Worm (Caenorhabditis elegans) whole organism, L3 larva: ENCODE measurements around the gene ule-2.

ENCODE experiments used
- ZK546.5 ChIP-seq: sonication (generic microtip); optimal IDR thresholded peaks from 2 replicates; lab custom pipeline; 2017; ENCODE audit warnings: missing biosample characterization, missing genetic modification characterization
- aly-2 ChIP-seq: fragments of 150-350 bp; optimal IDR thresholded peaks from 2 replicates; lab custom pipeline; 2014; ENCODE audit warnings: missing biosample characterization, missing genetic modification characterization
- ama-1 ChIP-seq: fragments of 150-350 bp; optimal IDR thresholded peaks from 2 replicates; lab custom pipeline; 2018
- ceh-16 ChIP-seq: sonication (generic microtip); optimal IDR thresholded peaks from 2 replicates; lab custom pipeline; 2017; ENCODE audit warnings: missing biosample characterization, missing genetic modification characterization
- ceh-28 ChIP-seq: fragments of 150-350 bp; optimal IDR thresholded peaks from 2 replicates; lab custom pipeline; 2014; ENCODE audit warnings: missing biosample characterization, missing genetic modification reagents, missing genetic modification characterization
- ceh-82 ChIP-seq: fragments of 150-350 bp; optimal IDR thresholded peaks from 2 replicates; lab custom pipeline; 2014; ENCODE audit warnings: missing biosample characterization, missing genetic modification characterization
- ceh-9 ChIP-seq: sonication (generic microtip); optimal IDR thresholded peaks from 2 replicates; lab custom pipeline; 2018; ENCODE audit warnings: missing biosample characterization, missing genetic modification characterization
- daf-12 ChIP-seq: fragments of 150-350 bp; optimal IDR thresholded peaks from 2 replicates; lab custom pipeline; 2014; ENCODE audit warnings: missing biosample characterization, missing genetic modification reagents, missing genetic modification characterization
- egl-5 ChIP-seq: fragments of 150-350 bp; optimal IDR thresholded peaks from 2 replicates; lab custom pipeline; 2017; ENCODE audit warnings: missing biosample characterization, missing genetic modification reagents, missing genetic modification characterization, inconsistent platforms
- elt-3 ChIP-seq, 3 experiments: fragments of 150-350 bp in 1 of 3; sonication (generic microtip) in 2 of 3; optimal IDR thresholded peaks; 2 replicates in 2 of 3; 4 replicates in 1 of 3; lab custom pipeline; 2014 to 2017; ENCODE audit warnings: missing biosample characterization in 3 of 3, missing genetic modification characterization in 3 of 3
- fkh-10 ChIP-seq: sonication (generic microtip); optimal IDR thresholded peaks from 2 replicates; lab custom pipeline; 2017; ENCODE audit warnings: missing biosample characterization, missing genetic modification reagents, missing genetic modification characterization
- fkh-2 ChIP-seq: fragments of 150-350 bp; optimal IDR thresholded peaks from 2 replicates; lab custom pipeline; 2014; ENCODE audit warnings: missing biosample characterization, missing genetic modification reagents, missing genetic modification characterization
- fos-1 ChIP-seq: fragments of 150-350 bp; optimal IDR thresholded peaks from 2 replicates; lab custom pipeline; 2014; ENCODE audit warnings: missing biosample characterization, missing genetic modification characterization
- hmg-11 ChIP-seq: sonication (generic microtip); optimal IDR thresholded peaks from 2 replicates; lab custom pipeline; 2016; ENCODE audit warnings: missing genetic modification characterization, missing compliant biosample characterization
- jun-1 ChIP-seq: fragments of 150-350 bp; optimal IDR thresholded peaks from 2 replicates; lab custom pipeline; 2014; ENCODE audit warnings: missing biosample characterization, missing genetic modification reagents, missing genetic modification characterization
- lin-15B ChIP-seq: fragments of 150-350 bp; optimal IDR thresholded peaks from 2 replicates; lab custom pipeline; 2014; ENCODE audit warnings: missing biosample characterization, missing genetic modification characterization
- lin-39 ChIP-seq: fragments of 150-350 bp; optimal IDR thresholded peaks from 2 replicates; lab custom pipeline; 2018; ENCODE audit warnings: missing biosample characterization, missing genetic modification reagents, missing genetic modification characterization
- lsy-12 ChIP-seq: sonication (generic microtip); optimal IDR thresholded peaks from 2 replicates; lab custom pipeline; 2016; ENCODE audit warnings: mild to moderate bottlenecking, missing genetic modification characterization, missing compliant biosample characterization
- mml-1 ChIP-seq: fragments of 150-350 bp; sonication (generic microtip); optimal IDR thresholded peaks from 3 replicates; lab custom pipeline; 2014; ENCODE audit warnings: missing biosample characterization, missing genetic modification characterization
- nfya-1 ChIP-seq: sonication (generic microtip); optimal IDR thresholded peaks from 2 replicates; lab custom pipeline; 2017; ENCODE audit warnings: missing genetic modification characterization, mild to moderate bottlenecking, missing compliant biosample characterization, antibody characterized with exemption, moderate library complexity; ENCODE audit not compliant: insufficient read depth
- nhr-11 ChIP-seq: fragments of 150-350 bp; optimal IDR thresholded peaks from 2 replicates; lab custom pipeline; 2014; ENCODE audit warnings: missing biosample characterization, missing genetic modification characterization
- nhr-12 ChIP-seq: fragments of 150-350 bp; optimal IDR thresholded peaks from 2 replicates; lab custom pipeline; 2014; ENCODE audit warnings: missing biosample characterization, missing genetic modification characterization
- nhr-23 ChIP-seq: fragments of 150-350 bp; optimal IDR thresholded peaks from 2 replicates; lab custom pipeline; 2014; ENCODE audit warnings: missing biosample characterization, missing genetic modification reagents, missing genetic modification characterization
- nhr-237 ChIP-seq: fragments of 150-350 bp; optimal IDR thresholded peaks from 2 replicates; lab custom pipeline; 2014; ENCODE audit warnings: missing biosample characterization, missing genetic modification characterization
- nhr-25 ChIP-seq: sonication (generic microtip); optimal IDR thresholded peaks from 2 replicates; lab custom pipeline; 2017; ENCODE audit warnings: missing biosample characterization, missing genetic modification characterization
- nhr-28 ChIP-seq: fragments of 150-350 bp; optimal IDR thresholded peaks from 2 replicates; lab custom pipeline; 2014; ENCODE audit warnings: missing biosample characterization, missing genetic modification characterization
- nhr-43 ChIP-seq: sonication (generic microtip); optimal IDR thresholded peaks from 2 replicates; lab custom pipeline; 2016; ENCODE audit warnings: mild to moderate bottlenecking, missing genetic modification characterization, missing compliant biosample characterization; ENCODE audit not compliant: poor library complexity, severe bottlenecking
- nhr-67 ChIP-seq: fragments of 150-350 bp; optimal IDR thresholded peaks from 2 replicates; lab custom pipeline; 2014; ENCODE audit warnings: missing biosample characterization, missing genetic modification characterization
- nhr-76 ChIP-seq: fragments of 150-350 bp; sonication (generic microtip); optimal IDR thresholded peaks from 5 replicates; lab custom pipeline; 2014; ENCODE audit warnings: missing biosample characterization, missing genetic modification characterization
- nhr-77 ChIP-seq: fragments of 150-350 bp; optimal IDR thresholded peaks from 2 replicates; lab custom pipeline; 2014; ENCODE audit warnings: missing biosample characterization, missing genetic modification characterization
- pha-4 ChIP-seq: fragments of 150-350 bp; optimal IDR thresholded peaks from 2 replicates; lab custom pipeline; 2014; ENCODE audit warnings: missing biosample characterization, missing genetic modification reagents, missing genetic modification characterization
- pqm-1 ChIP-seq: fragments of 150-350 bp; optimal IDR thresholded peaks from 2 replicates; lab custom pipeline; 2017; ENCODE audit warnings: missing biosample characterization, missing genetic modification characterization, inconsistent platforms
- skn-1 ChIP-seq: fragments of 150-350 bp; optimal IDR thresholded peaks from 2 replicates; lab custom pipeline; 2014; ENCODE audit warnings: missing biosample characterization, missing genetic modification characterization
- snpc-4 ChIP-seq: fragments of 150-350 bp; optimal IDR thresholded peaks from 2 replicates; lab custom pipeline; 2014; ENCODE audit warnings: missing biosample characterization, missing genetic modification characterization
- tbx-2 ChIP-seq: sonication (generic microtip); optimal IDR thresholded peaks from 2 replicates; lab custom pipeline; 2016; ENCODE audit warnings: mild to moderate bottlenecking, missing genetic modification characterization, missing compliant biosample characterization
- unc-62 ChIP-seq: fragments of 150-350 bp; sonication (generic microtip); optimal IDR thresholded peaks from 4 replicates; lab custom pipeline; 2014; ENCODE audit warnings: missing biosample characterization, missing genetic modification reagents, missing genetic modification characterization
- zag-1 ChIP-seq: fragments of 150-350 bp; optimal IDR thresholded peaks from 2 replicates; lab custom pipeline; 2014; ENCODE audit warnings: missing biosample characterization, missing genetic modification characterization
- ztf-11 ChIP-seq: fragments of 150-350 bp; optimal IDR thresholded peaks from 2 replicates; lab custom pipeline; 2014; ENCODE audit warnings: missing biosample characterization, missing genetic modification characterization
- ztf-4 ChIP-seq: fragments of 150-350 bp; optimal IDR thresholded peaks from 2 replicates; lab custom pipeline; 2014; ENCODE audit warnings: missing biosample characterization, missing genetic modification characterization

Gene ule-2

DNA sequence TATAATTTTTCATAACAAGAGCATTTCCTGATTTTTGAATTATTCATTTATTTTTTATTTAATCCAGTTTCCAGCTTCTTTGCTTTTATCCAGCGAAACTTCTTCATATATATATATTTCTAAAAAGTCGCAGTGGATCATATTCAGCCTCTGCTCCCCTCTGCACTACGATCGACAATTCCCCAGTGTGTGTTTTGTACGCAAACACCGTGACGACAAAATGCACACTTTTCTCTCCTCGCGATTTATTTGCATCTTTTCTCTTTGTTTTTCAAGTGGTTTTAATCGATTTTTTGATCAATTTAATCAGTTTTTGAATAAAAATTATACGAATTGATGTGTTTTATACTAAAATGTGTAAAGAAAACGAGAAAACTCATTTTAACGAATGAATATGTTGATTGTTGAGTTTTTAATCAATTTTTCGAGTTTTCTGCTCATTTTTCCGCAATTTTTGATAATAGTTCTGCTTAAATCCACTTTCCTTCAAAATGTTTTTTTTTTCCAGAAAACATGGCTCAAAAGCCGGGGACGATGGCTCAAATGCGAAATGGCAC lies 21.7 kb downstream of the ule-2 start, which contains the start of gene Y57G11C.33:
TSS of gene Y57G11C.33 (plus strand) at position 507 of the 557 bp plus-strand sequence.
- TF ChIP-seq pha-4: peak; percentile 39
- peak; percentile 61 for TF ChIP-seq nfya-1 (tag; lab: Kevin White, UChicago)
- TF ChIP-seq snpc-4 (tag; lab: Kevin White, UChicago): peak; percentile 38
- TF ChIP-seq nhr-12 (tag; lab: Kevin White, UChicago): no peak
- TF ChIP-seq skn-1 (tag; lab: Kevin White, UChicago): no peak
- TF ChIP-seq hmg-11 (tag; lab: Kevin White, UChicago): peak; percentile 28
- TF ChIP-seq zag-1: no peak
- TF ChIP-seq lin-15B: peak; percentile 4

DNA sequence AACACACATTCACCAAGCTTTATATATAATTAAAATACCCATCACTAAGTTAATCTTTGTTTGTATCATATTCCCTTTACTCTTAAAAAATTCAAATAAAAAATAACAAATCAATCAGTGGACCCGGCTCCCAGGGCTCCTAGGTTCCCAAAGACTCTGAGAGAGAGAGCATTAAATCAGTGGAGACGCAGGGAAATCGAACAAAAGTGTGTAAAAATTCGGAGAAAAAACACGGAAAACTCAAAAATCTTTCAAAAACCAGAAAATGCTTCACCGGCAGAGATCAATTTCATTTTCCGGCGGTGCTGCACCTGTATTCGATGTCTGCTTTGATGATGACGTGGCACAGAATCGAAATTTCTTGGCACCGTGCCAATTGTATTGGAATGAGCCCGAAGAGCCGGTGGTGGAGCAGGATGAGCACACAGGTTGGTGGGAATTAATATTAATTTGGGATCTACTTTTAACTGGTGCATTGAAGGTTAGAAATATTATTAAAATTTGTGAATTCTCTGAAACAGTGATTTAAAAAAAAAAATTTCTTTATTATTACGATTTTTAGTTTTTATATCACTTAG lies 23.2 kb downstream of the ule-2 start, which contains the start of gene anoh-2:
TSS of gene anoh-2 (plus strand) at position 255 of the 578 bp plus-strand sequence.
- no peak for TF ChIP-seq nhr-28 (tag; lab: Kevin White, UChicago)
- peak; percentile 48 for TF ChIP-seq ama-1

- TF ChIP-seq ZK546.5 (tag; lab: Kevin White, UChicago) (no peak), ceh-16 (tag; lab: Kevin White, UChicago) (no peak), elt-3 (tag; optimal IDR thresholded peaks at IDR 0.05; lab: Kevin White, UChicago) (no peak), ama-1 (no peak), tbx-2 (tag; lab: Kevin White, UChicago) (no peak), nhr-43 (no peak), mml-1 (tag; lab: Kevin White, UChicago) (no peak), daf-12 (tag; lab: Kevin White, UChicago) (no peak), ztf-4 (tag; lab: Kevin White, UChicago) (no peak), nhr-11 (no peak), aly-2 (tag; lab: Kevin White, UChicago) (no peak), pha-4 (no peak), lsy-12 (tag; lab: Kevin White, UChicago) (no peak), nhr-67 (no peak), ztf-11 (tag; lab: Kevin White, UChicago) (no peak), unc-62 (GFP tag; lab: Kevin White, UChicago) (no peak)
These were observed 24.0 kb downstream of the ule-2 start for ce11 chrIV:14658927-14659326.

DNA sequence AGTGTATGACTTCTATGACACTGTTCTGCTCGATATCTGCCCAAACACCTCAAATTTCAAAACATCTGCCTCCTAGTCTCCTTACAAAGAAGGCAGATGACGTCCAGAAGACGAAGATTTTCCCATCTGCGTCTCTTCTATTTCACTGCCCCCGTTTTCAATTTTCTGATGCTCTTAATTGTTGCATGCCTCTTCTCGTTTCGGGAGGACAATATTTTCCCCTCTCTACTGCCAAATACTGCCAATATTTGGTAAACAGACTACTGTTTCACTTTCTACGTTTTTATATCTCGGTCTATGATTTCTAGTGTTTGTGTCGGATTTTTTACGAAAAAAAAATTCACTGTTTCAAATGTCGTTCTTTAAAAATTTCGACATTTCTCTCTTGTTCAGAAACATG lies 26.4 kb downstream of the ule-2 start:
- TF ChIP-seq mml-1 (tag; lab: Kevin White, UChicago) (no peak), nfya-1 (tag; lab: Kevin White, UChicago) (no peak), ceh-9 (tag; lab: Kevin White, UChicago) (no peak), skn-1 (tag; lab: Kevin White, UChicago) (no peak), egl-5 (tag; lab: Kevin White, UChicago) (no peak)
- TF ChIP-seq, all 47 proteins: peak for 0

DNA sequence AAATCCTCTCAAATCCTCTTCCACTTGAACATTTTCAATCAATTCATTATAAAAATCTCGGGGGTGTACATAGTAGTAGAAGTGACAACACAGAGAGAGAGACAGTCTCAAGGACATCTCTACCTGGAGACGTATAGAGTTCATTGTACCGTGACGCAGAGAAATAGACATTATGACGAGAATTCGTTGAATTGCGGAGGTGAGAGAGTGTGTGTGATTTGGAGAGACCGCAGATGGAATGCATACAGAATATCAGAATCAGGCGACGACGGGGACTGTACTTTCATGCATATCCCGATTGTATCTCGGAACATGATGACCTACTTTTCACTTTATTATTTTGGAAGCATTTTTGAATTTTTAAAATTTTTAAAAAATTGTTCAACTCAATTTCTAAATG lies 40.9 kb downstream of the ule-2 start:
- TF ChIP-seq ceh-28 (peak; percentile 57), nhr-77 (tag; lab: Kevin White, UChicago) (no peak), daf-12 (tag; lab: Kevin White, UChicago) (no peak), mml-1 (tag; lab: Kevin White, UChicago) (no peak), nhr-43 (peak; percentile 55), ztf-4 (tag; lab: Kevin White, UChicago) (no peak), nhr-25 (tag; lab: Kevin White, UChicago) (peak; percentile 97), elt-3 (tag; optimal IDR thresholded peaks at IDR 0.05; lab: Kevin White, UChicago) (no peak), jun-1 (tag; lab: Kevin White, UChicago) (no peak), nhr-76 (tag; lab: Kevin White, UChicago) (no peak), aly-2 (tag; lab: Kevin White, UChicago) (no peak), egl-5 (tag; lab: Kevin White, UChicago) (no peak), fkh-10 (GFP tag; lab: Kevin White, UChicago) (no peak), nfya-1 (tag; lab: Kevin White, UChicago) (peak; percentile 3), ceh-16 (tag; lab: Kevin White, UChicago) (no peak), nhr-237 (tag; lab: Kevin White, UChicago) (no peak), lin-15B (no peak), fkh-2 (tag; lab: Kevin White, UChicago) (no peak), ceh-82 (tag; lab: Kevin White, UChicago) (no peak), tbx-2 (tag; lab: Kevin White, UChicago) (no peak), nhr-28 (tag; lab: Kevin White, UChicago) (no peak), lin-39 (tag; lab: Kevin White, UChicago) (no peak), hmg-11 (tag; lab: Kevin White, UChicago) (no peak), pqm-1 (tag; lab: Kevin White, UChicago) (no peak), nhr-11 (no peak), fos-1 (tag; lab: Kevin White, UChicago) (no peak), nhr-23 (peak; percentile 80), ZK546.5 (tag; lab: Kevin White, UChicago) (no peak)
